Worm (Caenorhabditis elegans): ENCODE data around the gene npr-28.

The npr-28 gene

ce11 chrX:8354284-8354784 is 3.5 kb upstream of the npr-28 start:
- TF ChIP-seq ces-1 (GFP tag; optimal IDR thresholded peaks at IDR 0.05), result no peak
- TF ChIP-seq elt-1 (tag; optimal IDR thresholded peaks at IDR 0.05; ENCODE audit: borderline replicate concordance, insufficient read depth), result no peak
- no peak for TF ChIP-seq ztf-11 (tag; optimal IDR thresholded peaks at IDR 0.05)
- no peak for TF ChIP-seq snpc-4 (tag; optimal IDR thresholded peaks at IDR 0.05)
- no peak for TF ChIP-seq sptf-1 (tag; optimal IDR thresholded peaks at IDR 0.05)
- no peak for TF ChIP-seq nhr-76 (tag; optimal IDR thresholded peaks at IDR 0.05)
- TF ChIP-seq ceh-43 (GFP tag; optimal IDR thresholded peaks at IDR 0.05), result no peak
- TF ChIP-seq M03D4.4 (tag; optimal IDR thresholded peaks at IDR 0.05), result no peak
- TF ChIP-seq ceh-39 (tag; optimal IDR thresholded peaks at IDR 0.05), result no peak
- no peak for TF ChIP-seq tbx-8 (GFP tag; optimal IDR thresholded peaks at IDR 0.05)
- TF ChIP-seq nhr-28 (tag; optimal IDR thresholded peaks at IDR 0.05), result no peak
- TF ChIP-seq unc-120 (tag; optimal IDR thresholded peaks at IDR 0.05; ENCODE audit: poor library complexity, severe bottlenecking), result no peak
- no peak for TF ChIP-seq nhr-12 (tag; optimal IDR thresholded peaks at IDR 0.05)
- no peak for TF ChIP-seq bed-3 (GFP tag; optimal IDR thresholded peaks at IDR 0.05)
- no peak for TF ChIP-seq nhr-237 (tag; optimal IDR thresholded peaks at IDR 0.05)

DNA sequence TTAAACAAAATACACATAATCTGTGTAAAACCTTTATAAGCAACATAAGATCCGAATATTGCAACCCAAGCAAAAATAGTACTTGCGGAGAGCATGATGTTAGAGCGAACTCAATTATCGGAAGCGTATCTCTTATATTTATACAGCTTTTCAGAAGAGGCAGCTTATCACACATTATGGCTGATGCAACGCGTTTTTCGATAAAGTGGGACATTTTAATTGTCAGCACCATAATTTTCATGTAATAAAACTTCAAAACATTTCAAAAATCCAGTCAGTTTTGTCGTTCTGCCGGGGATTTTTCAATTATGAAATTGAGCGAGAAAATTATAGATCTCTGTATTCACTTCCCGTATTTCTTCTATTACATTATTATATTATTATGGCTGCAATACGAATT is 4.6 kb downstream of the npr-28 start, which contains the start of gene drd-5:
Gene drd-5 (minus strand): TSS at position 101 of the 400 bp plus-strand sequence.
- TF ChIP-seq M03D4.4 (tag; optimal IDR thresholded peaks at IDR 0.05) (no peak), elt-1 (tag; optimal IDR thresholded peaks at IDR 0.05; ENCODE audit: borderline replicate concordance, insufficient read depth) (no peak), bed-3 (GFP tag; optimal IDR thresholded peaks at IDR 0.05) (no peak), unc-62 (GFP tag; optimal IDR thresholded peaks at IDR 0.05) (no peak), hlh-1 (tag; optimal IDR thresholded peaks at IDR 0.05) (no peak), flh-1 (GFP tag; optimal IDR thresholded peaks at IDR 0.05) (no peak)

DNA sequence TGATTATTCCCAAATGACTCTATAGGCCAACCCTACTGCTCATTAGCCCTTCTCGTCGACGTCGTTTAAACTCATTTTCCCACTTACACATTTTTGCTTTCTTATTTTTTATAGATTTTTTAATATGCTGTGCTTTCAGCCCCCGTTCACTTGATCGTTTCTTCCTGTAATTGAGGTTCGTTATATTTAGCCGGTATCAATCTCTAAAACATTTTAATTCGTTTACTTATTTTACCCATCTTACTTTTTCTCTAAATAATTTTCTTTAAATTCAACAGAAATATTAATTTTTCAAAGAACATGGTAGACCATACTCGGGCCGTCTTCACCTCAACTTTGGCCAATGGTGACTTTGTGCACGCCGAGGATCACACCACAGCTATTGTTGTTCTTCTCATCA is 9.2 kb downstream of the npr-28 start, which contains the start of gene F55E10.1:
Gene F55E10.1 (plus strand): TSS at position 301 of the 400 bp plus-strand sequence.
- TF ChIP-seq unc-120 (tag; optimal IDR thresholded peaks at IDR 0.05; ENCODE audit: poor library complexity, severe bottlenecking), result no peak
- no peak for TF ChIP-seq ham-2 (GFP tag; optimal IDR thresholded peaks at IDR 0.05)
- no peak for TF ChIP-seq nhr-2 (tag; optimal IDR thresholded peaks at IDR 0.05)
- TF ChIP-seq nhr-12 (tag; optimal IDR thresholded peaks at IDR 0.05), result no peak
- no peak for TF ChIP-seq elt-1 (tag; optimal IDR thresholded peaks at IDR 0.05; ENCODE audit: borderline replicate concordance, insufficient read depth)
- TF ChIP-seq ces-1 (GFP tag; optimal IDR thresholded peaks at IDR 0.05), result no peak
- no peak for TF ChIP-seq pha-4 (tag; optimal IDR thresholded peaks at IDR 0.05)
- no peak for TF ChIP-seq sptf-1 (tag; optimal IDR thresholded peaks at IDR 0.05)
- TF ChIP-seq M03D4.4 (tag; optimal IDR thresholded peaks at IDR 0.05), result no peak
- TF ChIP-seq ceh-39 (tag; optimal IDR thresholded peaks at IDR 0.05), result no peak
- no peak for TF ChIP-seq blmp-1 (tag; optimal IDR thresholded peaks at IDR 0.05)
- TF ChIP-seq unc-39 (tag; optimal IDR thresholded peaks at IDR 0.05), result no peak
- TF ChIP-seq lin-13 (tag; optimal IDR thresholded peaks at IDR 0.05), result no peak
- TF ChIP-seq elt-3 (tag; optimal IDR thresholded peaks at IDR 0.05), result no peak
- no peak for TF ChIP-seq ztf-11 (tag; optimal IDR thresholded peaks at IDR 0.05)
- no peak for TF ChIP-seq bed-3 (GFP tag; optimal IDR thresholded peaks at IDR 0.05)

ce11 chrX:8340393-8340792 is 10.5 kb downstream of the npr-28 start, which contains the start of gene F55E10.2:
Gene F55E10.2 (plus strand): TSS chrX:8340693.
- TF ChIP-seq sptf-1 (tag; optimal IDR thresholded peaks at IDR 0.05) (no peak), hlh-1 (tag; optimal IDR thresholded peaks at IDR 0.05) (no peak), nhr-12 (tag; optimal IDR thresholded peaks at IDR 0.05) (no peak), pha-4 (tag; optimal IDR thresholded peaks at IDR 0.05) (no peak), mep-1 (tag; optimal IDR thresholded peaks at IDR 0.05) (no peak), M03D4.4 (tag; optimal IDR thresholded peaks at IDR 0.05) (no peak), unc-39 (tag; optimal IDR thresholded peaks at IDR 0.05) (no peak), mls-2 (tag; optimal IDR thresholded peaks at IDR 0.05) (no peak), elt-3 (tag; optimal IDR thresholded peaks at IDR 0.05) (no peak), ceh-83 (GFP tag; optimal IDR thresholded peaks at IDR 0.05) (no peak), ztf-11 (tag; optimal IDR thresholded peaks at IDR 0.05) (no peak)

ce11 chrX:8327800-8328199 is 23.1 kb downstream of the npr-28 start, which contains the start of gene F55E10.4:
Gene F55E10.4 (minus strand): TSS chrX:8327900.
- TF ChIP-seq drap-1 (GFP tag; optimal IDR thresholded peaks at IDR 0.05) (no peak), nhr-237 (tag; optimal IDR thresholded peaks at IDR 0.05) (no peak), unc-39 (tag; optimal IDR thresholded peaks at IDR 0.05) (no peak), mls-2 (tag; optimal IDR thresholded peaks at IDR 0.05) (no peak), unc-120 (tag; optimal IDR thresholded peaks at IDR 0.05; ENCODE audit: poor library complexity, severe bottlenecking) (no peak), ham-2 (GFP tag; optimal IDR thresholded peaks at IDR 0.05) (no peak), ces-1 (GFP tag; optimal IDR thresholded peaks at IDR 0.05) (no peak)
